Fruit fly (Drosophila melanogaster) whole organism, prepupa: ENCODE measurements around the gene CG15531.

Experiments
- CG10631 ChIP-seq: fragments of 200-800 bp; sonication (Bioruptor generic); optimal IDR thresholded peaks from 2 replicates; lab custom pipeline; 2016; ENCODE audit warnings: missing biosample characterization, missing genetic modification characterization
- CG10669 ChIP-seq: fragments of 200-800 bp; sonication (Bioruptor generic); optimal IDR thresholded peaks from 3 replicates; lab custom pipeline; 2018; ENCODE audit warnings: missing biosample characterization, mild to moderate bottlenecking, missing genetic modification characterization, moderate library complexity
- CG11902 ChIP-seq: fragments of 200-800 bp; sonication (Bioruptor generic); optimal IDR thresholded peaks from 3 replicates; lab custom pipeline; 2016; ENCODE audit warnings: missing biosample characterization, missing genetic modification characterization
- CG1621 ChIP-seq: fragments of 200-800 bp; sonication (Bioruptor generic); optimal IDR thresholded peaks from 3 replicates; lab custom pipeline; 2018; ENCODE audit warnings: missing biosample characterization, mild to moderate bottlenecking, missing genetic modification characterization
- CG16779 ChIP-seq: fragments of 200-800 bp; sonication (Bioruptor generic); optimal IDR thresholded peaks from 3 replicates; lab custom pipeline; 2017; ENCODE audit warnings: missing biosample characterization, mild to moderate bottlenecking, missing genetic modification characterization
- CG31627 ChIP-seq: fragments of 200-800 bp; sonication (Bioruptor generic); optimal IDR thresholded peaks from 3 replicates; lab custom pipeline; 2016; ENCODE audit warnings: missing biosample characterization, missing genetic modification characterization
- CG34406 ChIP-seq: fragments of 200-800 bp; sonication (Bioruptor generic); optimal IDR thresholded peaks from 3 replicates; lab custom pipeline; 2016; ENCODE audit warnings: missing biosample characterization, missing genetic modification characterization
- CG3919 ChIP-seq: fragments of 200-800 bp; sonication (Bioruptor generic); optimal IDR thresholded peaks from 3 replicates; lab custom pipeline; 2016; ENCODE audit warnings: missing biosample characterization, missing genetic modification characterization
- CG4318 ChIP-seq: fragments of 200-800 bp; sonication (Bioruptor generic); optimal IDR thresholded peaks from 3 replicates; lab custom pipeline; 2017; ENCODE audit warnings: missing biosample characterization, mild to moderate bottlenecking, missing genetic modification characterization
- CG6163 ChIP-seq: fragments of 200-800 bp; sonication (Bioruptor generic); IDR thresholded peaks from 3 replicates; pipeline ENCODE4 v1.3.6; 2022; ENCODE audit warnings: missing biosample characterization, missing genetic modification characterization
- CG6792 ChIP-seq: fragments of 200-800 bp; sonication (Bioruptor generic); optimal IDR thresholded peaks from 3 replicates; lab custom pipeline; 2016; ENCODE audit warnings: missing biosample characterization, missing genetic modification characterization
- CG6854 ChIP-seq: fragments of 200-800 bp; sonication (Bioruptor generic); optimal IDR thresholded peaks from 2 replicates; lab custom pipeline; 2017; ENCODE audit warnings: missing biosample characterization, mild to moderate bottlenecking, missing genetic modification characterization
- CG7368 ChIP-seq: fragments of 200-800 bp; sonication (Bioruptor generic); optimal IDR thresholded peaks from 3 replicates; lab custom pipeline; 2016; ENCODE audit warnings: missing biosample characterization, missing genetic modification characterization
- CG8119 ChIP-seq: fragments of 200-800 bp; sonication (Bioruptor generic); IDR thresholded peaks from 3 replicates; pipeline ENCODE4 v1.3.6; 2022; ENCODE audit warnings: missing biosample characterization, missing genetic modification characterization
- CG9139 ChIP-seq: fragments of 200-800 bp; sonication (Bioruptor generic); optimal IDR thresholded peaks from 3 replicates; lab custom pipeline; 2017; ENCODE audit warnings: missing biosample characterization, mild to moderate bottlenecking, missing genetic modification characterization
- Eip75B ChIP-seq: fragments of 200-800 bp; sonication (Bioruptor generic); optimal IDR thresholded peaks from 3 replicates; lab custom pipeline; 2016; ENCODE audit warnings: missing biosample characterization, missing genetic modification characterization
- Eip93F ChIP-seq: fragments of 200-800 bp; sonication (Bioruptor generic); optimal IDR thresholded peaks from 2 replicates; lab custom pipeline; 2016; ENCODE audit warnings: missing biosample characterization, mild to moderate bottlenecking, missing genetic modification characterization
- Gug ChIP-seq: fragments of 200-800 bp; sonication (Bioruptor generic); IDR thresholded peaks from 2 replicates; pipeline ENCODE4 v1.3.6; 2022; ENCODE audit warnings: missing biosample characterization, missing genetic modification characterization
- Hr39 ChIP-seq: fragments of 200-800 bp; sonication (Bioruptor generic); optimal IDR thresholded peaks from 2 replicates; lab custom pipeline; 2016; ENCODE audit warnings: missing biosample characterization, missing genetic modification characterization
- Hr4 ChIP-seq: fragments of 200-800 bp; sonication (Bioruptor generic); optimal IDR thresholded peaks from 3 replicates; lab custom pipeline; 2016; ENCODE audit warnings: missing biosample characterization, missing genetic modification characterization
- Lpt ChIP-seq: fragments of 200-800 bp; sonication (Bioruptor generic); optimal IDR thresholded peaks from 3 replicates; lab custom pipeline; 2016; ENCODE audit warnings: missing biosample characterization, missing genetic modification characterization
- Met ChIP-seq: fragments of 200-800 bp; sonication (Bioruptor generic); optimal IDR thresholded peaks from 3 replicates; lab custom pipeline; 2016; ENCODE audit warnings: missing biosample characterization, missing genetic modification characterization
- Smox ChIP-seq: fragments of 200-800 bp; sonication (Bioruptor generic); optimal IDR thresholded peaks from 3 replicates; lab custom pipeline; 2016; ENCODE audit warnings: missing biosample characterization, missing genetic modification characterization
- Sox102F ChIP-seq: fragments of 200-800 bp; sonication (Bioruptor generic); optimal IDR thresholded peaks from 2 replicates; lab custom pipeline; 2016; ENCODE audit warnings: missing biosample characterization, mild to moderate bottlenecking, missing genetic modification characterization
- Sox15 ChIP-seq: fragments of 200-800 bp; sonication (Bioruptor generic); optimal IDR thresholded peaks from 3 replicates; lab custom pipeline; 2016; ENCODE audit warnings: missing biosample characterization, missing genetic modification characterization
- acj6 ChIP-seq: fragments of 200-800 bp; sonication (Bioruptor generic); optimal IDR thresholded peaks from 3 replicates; lab custom pipeline; 2016; ENCODE audit warnings: missing biosample characterization, missing genetic modification characterization
- cyc ChIP-seq: fragments of 200-800 bp; sonication (Bioruptor generic); optimal IDR thresholded peaks from 3 replicates; lab custom pipeline; 2016; ENCODE audit warnings: missing biosample characterization, missing genetic modification characterization
- dac ChIP-seq: fragments of 200-800 bp; sonication (Bioruptor generic); optimal IDR thresholded peaks from 2 replicates; lab custom pipeline; 2017; ENCODE audit warnings: missing biosample characterization, mild to moderate bottlenecking, missing genetic modification characterization
- dsx ChIP-seq: fragments of 200-800 bp; optimal IDR thresholded peaks from 3 replicates; lab custom pipeline; 2019; ENCODE audit warnings: missing biosample characterization, mild to moderate bottlenecking, missing genetic modification characterization, moderate library complexity; ENCODE audit not compliant: poor library complexity, severe bottlenecking
- esn ChIP-seq: fragments of 200-800 bp; sonication (Bioruptor generic); optimal IDR thresholded peaks from 2 replicates; lab custom pipeline; 2016; ENCODE audit warnings: missing biosample characterization, mild to moderate bottlenecking, missing genetic modification characterization, moderate library complexity
- fd85E ChIP-seq: fragments of 200-800 bp; sonication (Bioruptor generic); optimal IDR thresholded peaks from 3 replicates; lab custom pipeline; 2016; ENCODE audit warnings: missing biosample characterization, missing genetic modification characterization
- fkh ChIP-seq: fragments of 200-800 bp; sonication (Bioruptor generic); optimal IDR thresholded peaks from 3 replicates; lab custom pipeline; 2017; ENCODE audit warnings: missing biosample characterization, mild to moderate bottlenecking, missing genetic modification characterization, moderate library complexity
- lz ChIP-seq: fragments of 200-800 bp; sonication (Bioruptor generic); optimal IDR thresholded peaks from 3 replicates; lab custom pipeline; 2016; ENCODE audit warnings: missing biosample characterization, missing genetic modification characterization
- net ChIP-seq: fragments of 200-800 bp; sonication (Bioruptor generic); optimal IDR thresholded peaks from 3 replicates; lab custom pipeline; 2016; ENCODE audit warnings: missing biosample characterization, missing genetic modification characterization
- pdm3 ChIP-seq: fragments of 200-800 bp; sonication (Bioruptor generic); optimal IDR thresholded peaks from 3 replicates; lab custom pipeline; 2016; ENCODE audit warnings: missing biosample characterization, missing genetic modification characterization
- salr ChIP-seq, 2 experiments: fragments of 200-800 bp; sonication (Bioruptor generic); optimal IDR thresholded peaks; 3 replicates each; lab custom pipeline; 2016 to 2018; ENCODE audit warnings: missing biosample characterization in 2 of 2, missing genetic modification characterization in 2 of 2, mild to moderate bottlenecking in 1 of 2
- spab ChIP-seq: fragments of 200-800 bp; sonication (Bioruptor generic); optimal IDR thresholded peaks from 2 replicates; lab custom pipeline; 2017; ENCODE audit warnings: missing biosample characterization, mild to moderate bottlenecking, missing genetic modification characterization, missing genetic modification reagents
- ss ChIP-seq, 2 experiments: fragments of 200-800 bp; sonication (Bioruptor generic); optimal IDR thresholded peaks; 2 replicates in 1 of 2; 3 replicates in 1 of 2; lab custom pipeline; 2017 to 2018; ENCODE audit warnings: mild to moderate bottlenecking in 2 of 2, missing biosample characterization in 2 of 2, missing genetic modification characterization in 2 of 2, moderate library complexity in 1 of 2
- topi ChIP-seq: fragments of 200-800 bp; sonication (Bioruptor generic); optimal IDR thresholded peaks from 3 replicates; lab custom pipeline; 2016; ENCODE audit warnings: missing biosample characterization, missing genetic modification characterization

CG15531 gene

dm6 chr3R:30208766-30209484 lies 12.9 kb upstream of the CG15531 start, which contains the start of gene RpS7 (continued):
- TF ChIP-seq CG10669 (peak; percentile 63), CG16779 (peak; percentile 70), spab (GFP tag; lab: Kevin White, UChicago) (peak; percentile 50), Eip75B (GFP tag; lab: Kevin White, UChicago) (peak; percentile 37), CG9139 (GFP tag; lab: Kevin White, UChicago) (peak; percentile 76), acj6 (peak; percentile 46), CG3919 (GFP tag; lab: Kevin White, UChicago) (peak; percentile 80), CG10631 (GFP tag; lab: Kevin White, UChicago) (peak; percentile 56), CG6163 (GFP tag; lab: Robert Waterston, UW) (peak; percentile 69), CG34406 (GFP tag; lab: Kevin White, UChicago) (peak; percentile 71), net (GFP tag; lab: Kevin White, UChicago) (peak; percentile 75), CG8119 (GFP tag; lab: Robert Waterston, UW) (peak; percentile 42; the same call in 2 of the 3 replicates), dsx (peak; percentile 17), fkh (peak; percentile 29), Gug (peak; percentile 61; the same call in 1 of the 2 replicates), CG31627 (peak; percentile 47), CG11902 (no peak), ss (GFP tag; optimal IDR thresholded peaks at IDR 0.05; lab: Kevin White, UChicago) (peak; percentile 75 to 80), dac (GFP tag; lab: Kevin White, UChicago) (no peak), fd85E (peak; percentile 57), cyc (GFP tag; lab: Kevin White, UChicago) (peak; percentile 42), CG7368 (GFP tag; lab: Kevin White, UChicago) (peak; percentile 78), lz (GFP tag; lab: Kevin White, UChicago) (peak; percentile 57), Lpt (GFP tag; lab: Kevin White, UChicago) (no peak), Eip93F (no peak), CG6854 (peak; percentile 94), CG4318 (no peak), Sox15 (GFP tag; lab: Kevin White, UChicago) (no peak), salr (GFP tag; optimal IDR thresholded peaks at IDR 0.05; lab: Kevin White, UChicago) (peak; percentile 8 to 61), pdm3 (GFP tag; lab: Kevin White, UChicago) (peak; percentile 48), Hr39 (GFP tag; lab: Kevin White, UChicago) (peak; percentile 34), Smox (GFP tag; lab: Kevin White, UChicago) (peak; percentile 46), CG1621 (tag; lab: Kevin White, UChicago) (peak; percentile 60)

- no peak for TF ChIP-seq CG16779
- no peak for TF ChIP-seq esn (GFP tag; lab: Kevin White, UChicago)
- no peak for TF ChIP-seq Sox102F (GFP tag; lab: Kevin White, UChicago)
- no peak for TF ChIP-seq cyc (GFP tag; lab: Kevin White, UChicago)
- TF ChIP-seq Hr39 (GFP tag; lab: Kevin White, UChicago), result no peak
- no peak for TF ChIP-seq CG3919 (GFP tag; lab: Kevin White, UChicago)
- TF ChIP-seq Smox (GFP tag; lab: Kevin White, UChicago), result no peak
- TF ChIP-seq Lpt (GFP tag; lab: Kevin White, UChicago), result no peak
- TF ChIP-seq Met (GFP tag; lab: Kevin White, UChicago), result no peak
- TF ChIP-seq Hr4 (GFP tag; lab: Kevin White, UChicago), result no peak
- TF ChIP-seq spab (GFP tag; lab: Kevin White, UChicago), result no peak
- TF ChIP-seq fd85E, result no peak
- no peak for TF ChIP-seq CG6792 (GFP tag; lab: Kevin White, UChicago)
- TF ChIP-seq CG6854, result no peak
- no peak for TF ChIP-seq topi (GFP tag; lab: Kevin White, UChicago)
- no peak for TF ChIP-seq Eip75B (GFP tag; lab: Kevin White, UChicago)
- no peak for TF ChIP-seq CG10669
These were observed 12.0 kb upstream of the CG15531 start for dm6 chr3R:30208011-30208410.
